Worm (Caenorhabditis elegans) whole organism, young adult: ENCODE results near the gene rnp-4.

ENCODE experiments used
- F33H1.4 ChIP-seq: fragments of 200-800 bp; sonication (Bioruptor generic); IDR thresholded peaks from 2 replicates; pipeline ENCODE4 v1.3.6; 2022; ENCODE audit warnings: missing genetic modification reagents, missing genetic modification characterization, missing compliant biosample characterization
- F37B4.10 ChIP-seq: fragments of 200-800 bp; sonication (Bioruptor generic); IDR thresholded peaks from 2 replicates; pipeline ENCODE4 v1.3.6; 2022; ENCODE audit warnings: missing genetic modification characterization, missing compliant biosample characterization
- F52B5.7 ChIP-seq: sonication (generic microtip); optimal IDR thresholded peaks from 2 replicates; lab custom pipeline; 2016; ENCODE audit warnings: mild to moderate bottlenecking, missing genetic modification characterization, missing compliant biosample characterization
- T26A5.8 ChIP-seq: sonication (generic microtip); optimal IDR thresholded peaks from 2 replicates; lab custom pipeline; 2016; ENCODE audit warnings: missing genetic modification characterization, missing compliant biosample characterization
- Y53F4B.3 ChIP-seq: fragments of 200-800 bp; sonication (Bioruptor generic); IDR thresholded peaks from 2 replicates; pipeline ENCODE4 v1.3.6; 2022; ENCODE audit warnings: missing genetic modification reagents, missing genetic modification characterization, missing compliant biosample characterization
- Y53G8AR.9 ChIP-seq: fragments of 200-800 bp; sonication (Bioruptor generic); conservative IDR thresholded peaks from 2 replicates; pipeline ENCODE4 v1.3.6; 2022; ENCODE audit warnings: missing genetic modification reagents, missing genetic modification characterization, missing compliant biosample characterization
- Y56A3A.18 ChIP-seq: fragments of 200-800 bp; sonication (Bioruptor generic); IDR thresholded peaks from 2 replicates; pipeline ENCODE4 v1.3.6; 2022; ENCODE audit warnings: missing genetic modification reagents, missing genetic modification characterization, missing compliant biosample characterization
- aptf-2 ChIP-seq: fragments of 200-800 bp; sonication (Bioruptor generic); conservative IDR thresholded peaks from 2 replicates; pipeline ENCODE4 v1.3.6; 2022; ENCODE audit warnings: missing genetic modification reagents, missing genetic modification characterization, missing compliant biosample characterization
- athp-1 ChIP-seq: sonication (generic microtip); optimal IDR thresholded peaks from 2 replicates; lab custom pipeline; 2017; ENCODE audit warnings: mild to moderate bottlenecking, missing genetic modification characterization, missing compliant biosample characterization
- attf-3 ChIP-seq: fragments of 200-800 bp; sonication (Bioruptor generic); conservative IDR thresholded peaks from 2 replicates; pipeline ENCODE4 v1.3.6; 2022; ENCODE audit warnings: missing genetic modification reagents, missing genetic modification characterization, missing compliant biosample characterization
- bed-2 ChIP-seq: fragments of 200-800 bp; sonication (Bioruptor generic); IDR thresholded peaks from 2 replicates; pipeline ENCODE4 v1.3.6; 2022; ENCODE audit warnings: missing genetic modification reagents, missing genetic modification characterization, missing compliant biosample characterization
- cebp-2 ChIP-seq: fragments of 200-800 bp; sonication (Bioruptor generic); IDR thresholded peaks from 2 replicates; pipeline ENCODE4 v1.3.6; 2022; ENCODE audit warnings: missing genetic modification characterization, missing compliant biosample characterization
- ceh-40 ChIP-seq: fragments of 200-800 bp; sonication (Bioruptor generic); IDR thresholded peaks from 2 replicates; pipeline ENCODE4 v1.3.6; 2022; ENCODE audit warnings: missing genetic modification characterization, missing compliant biosample characterization
- ceh-58 ChIP-seq: fragments of 200-800 bp; sonication (Bioruptor generic); IDR thresholded peaks from 2 replicates; pipeline ENCODE4 v1.3.6; 2022; ENCODE audit warnings: missing genetic modification characterization, missing compliant biosample characterization
- ceh-79 ChIP-seq: sonication (generic microtip); optimal IDR thresholded peaks from 2 replicates; lab custom pipeline; 2017; ENCODE audit warnings: mild to moderate bottlenecking, missing genetic modification characterization, missing compliant biosample characterization
- dpl-1 ChIP-seq: fragments of 150-350 bp; optimal IDR thresholded peaks from 2 replicates; lab custom pipeline; 2014; ENCODE audit warnings: missing biosample characterization, missing genetic modification reagents, missing genetic modification characterization
- efl-1 ChIP-seq: fragments of 150-350 bp; optimal IDR thresholded peaks from 2 replicates; lab custom pipeline; 2014; ENCODE audit warnings: missing biosample characterization, missing genetic modification reagents, missing genetic modification characterization
- egl-18 ChIP-seq: fragments of 200-800 bp; sonication (Bioruptor generic); IDR thresholded peaks from 2 replicates; pipeline ENCODE4 v1.3.6; 2022; ENCODE audit warnings: missing genetic modification reagents, missing genetic modification characterization, missing compliant biosample characterization
- egl-44 ChIP-seq: fragments of 200-800 bp; sonication (Bioruptor generic); IDR thresholded peaks from 2 replicates; pipeline ENCODE4 v1.3.6; 2022; ENCODE audit warnings: missing genetic modification reagents, missing genetic modification characterization, missing compliant biosample characterization
- ets-4 ChIP-seq: fragments of 200-800 bp; sonication (Bioruptor generic); optimal IDR thresholded peaks from 2 replicates; lab custom pipeline; 2018; ENCODE audit warnings: mild to moderate bottlenecking, missing genetic modification characterization, missing compliant biosample characterization
- hlh-26 ChIP-seq: fragments of 200-800 bp; sonication (Bioruptor generic); conservative IDR thresholded peaks from 2 replicates; pipeline ENCODE4 v1.3.6; 2022; ENCODE audit warnings: missing genetic modification reagents, missing genetic modification characterization, missing compliant biosample characterization
- hmg-20 ChIP-seq: fragments of 200-800 bp; sonication (Bioruptor generic); IDR thresholded peaks from 2 replicates; pipeline ENCODE4 v1.3.6; 2022; ENCODE audit warnings: missing genetic modification reagents, missing genetic modification characterization, missing compliant biosample characterization
- hrde-1 ChIP-seq: sonication (generic microtip); optimal IDR thresholded peaks from 2 replicates; lab custom pipeline; 2016; ENCODE audit warnings: missing genetic modification characterization, mild to moderate bottlenecking, missing compliant biosample characterization, moderate library complexity, missing genotype, missing genetic modification reagents, borderline replicate concordance
- let-526 ChIP-seq: fragments of 200-800 bp; sonication (Bioruptor generic); IDR thresholded peaks from 2 replicates; pipeline ENCODE4 v1.3.6; 2022; ENCODE audit warnings: missing genetic modification reagents, missing genetic modification characterization, missing compliant biosample characterization
- lin-40 ChIP-seq: sonication (generic microtip); optimal IDR thresholded peaks from 2 replicates; lab custom pipeline; 2016; ENCODE audit warnings: missing genetic modification characterization, mild to moderate bottlenecking, missing compliant biosample characterization, missing genotype, missing genetic modification reagents
- lsl-1 ChIP-seq: fragments of 200-800 bp; sonication (Bioruptor generic); optimal IDR thresholded peaks from 2 replicates; lab custom pipeline; 2018; ENCODE audit warnings: mild to moderate bottlenecking, missing genetic modification characterization, moderate library complexity, missing compliant biosample characterization
- madf-10 ChIP-seq: sonication (generic microtip); optimal IDR thresholded peaks from 2 replicates; lab custom pipeline; 2016; ENCODE audit warnings: mild to moderate bottlenecking, missing genetic modification characterization, missing compliant biosample characterization
- madf-6 ChIP-seq: fragments of 200-800 bp; sonication (Bioruptor generic); IDR thresholded peaks from 2 replicates; pipeline ENCODE4 v1.3.6; 2022; ENCODE audit warnings: missing genetic modification reagents, missing genetic modification characterization, missing compliant biosample characterization
- madf-8 ChIP-seq: fragments of 200-800 bp; sonication (Bioruptor generic); conservative IDR thresholded peaks from 2 replicates; pipeline ENCODE4 v1.3.6; 2022; ENCODE audit warnings: missing genetic modification reagents, missing genetic modification characterization, missing compliant biosample characterization
- mcd-1 ChIP-seq: fragments of 200-800 bp; sonication (Bioruptor generic); IDR thresholded peaks from 2 replicates; pipeline ENCODE4 v1.3.6; 2022; ENCODE audit warnings: missing genetic modification reagents, missing genetic modification characterization, missing compliant biosample characterization
- nhr-179 ChIP-seq: sonication (generic microtip); optimal IDR thresholded peaks from 2 replicates; lab custom pipeline; 2016; ENCODE audit warnings: mild to moderate bottlenecking, missing genetic modification characterization, missing compliant biosample characterization
- nhr-27 ChIP-seq: fragments of 200-800 bp; sonication (Bioruptor generic); optimal IDR thresholded peaks from 2 replicates; lab custom pipeline; 2018; ENCODE audit warnings: mild to moderate bottlenecking, missing genetic modification characterization, moderate library complexity, missing compliant biosample characterization
- sdz-38 ChIP-seq: sonication (generic microtip); optimal IDR thresholded peaks from 2 replicates; lab custom pipeline; 2016; ENCODE audit warnings: missing genotype, missing genetic modification characterization, missing compliant biosample characterization
- snpc-4 ChIP-seq, 5 experiments: fragments of 150-350 bp in 1 of 5; sonication (generic microtip) in 4 of 5; optimal IDR thresholded peaks; 2 replicates each; lab custom pipeline; 2014 to 2018; ENCODE audit warnings: missing genetic modification characterization in 5 of 5, missing biosample characterization in 3 of 5, antibody characterized with exemption in 2 of 5, mild to moderate bottlenecking in 2 of 5, missing compliant biosample characterization in 2 of 5, missing genotype in 2 of 5, moderate library complexity in 2 of 5, missing genetic modification reagents in 1 of 5
- xnd-1 ChIP-seq: sonication (generic microtip); optimal IDR thresholded peaks from 2 replicates; lab custom pipeline; 2016; ENCODE audit warnings: missing genotype, missing genetic modification reagents, missing genetic modification characterization, missing compliant biosample characterization
- ztf-22 ChIP-seq: fragments of 200-800 bp; sonication (Bioruptor generic); optimal IDR thresholded peaks from 2 replicates; lab custom pipeline; 2018; ENCODE audit warnings: mild to moderate bottlenecking, missing genetic modification characterization, moderate library complexity, missing compliant biosample characterization
- ztf-26 ChIP-seq: sonication (generic microtip); optimal IDR thresholded peaks from 2 replicates; lab custom pipeline; 2017; ENCODE audit warnings: missing genetic modification characterization, missing compliant biosample characterization
- ztf-28 ChIP-seq: fragments of 200-800 bp; sonication (Bioruptor generic); IDR thresholded peaks from 2 replicates; pipeline ENCODE4 v1.3.6; 2022; ENCODE audit warnings: missing genetic modification reagents, missing genetic modification characterization, missing compliant biosample characterization
- ztf-3 ChIP-seq: fragments of 200-800 bp; sonication (Bioruptor generic); optimal IDR thresholded peaks from 2 replicates; lab custom pipeline; 2018; ENCODE audit warnings: mild to moderate bottlenecking, missing genetic modification characterization, missing compliant biosample characterization
- ztf-6 ChIP-seq: fragments of 200-800 bp; sonication (Bioruptor generic); IDR thresholded peaks from 2 replicates; pipeline ENCODE4 v1.3.6; 2022; ENCODE audit warnings: missing genetic modification reagents, missing genetic modification characterization, missing compliant biosample characterization

rnp-4 gene

ce11 chrIII:4439493-4439983 is 33.5 kb downstream of the rnp-4 start, which contains the start of gene C28A5.2:
TSS of gene C28A5.2 (minus strand) at chrIII:4439543.
- TF ChIP-seq Y53G8AR.9 (no peak), F33H1.4 (GFP tag; lab: Robert Waterston, UW) (peak; percentile 79), attf-3 (GFP tag; lab: Robert Waterston, UW) (no peak), madf-6 (peak; percentile 91), ceh-58 (GFP tag; lab: Robert Waterston, UW) (no peak), egl-18 (GFP tag; lab: Robert Waterston, UW) (no peak), hlh-26 (GFP tag; lab: Robert Waterston, UW) (no peak), athp-1 (tag; lab: Kevin White, UChicago) (no peak), xnd-1 (tag; lab: Kevin White, UChicago) (peak; percentile 62), hrde-1 (no peak), nhr-179 (tag; lab: Kevin White, UChicago) (no peak), ceh-79 (no peak), ztf-26 (tag; lab: Kevin White, UChicago) (no peak), ztf-28 (GFP tag; lab: Robert Waterston, UW) (no peak), madf-8 (peak; percentile 90), sdz-38 (no peak), lsl-1 (peak; percentile 76), dpl-1 (GFP tag; lab: Kevin White, UChicago) (no peak), ztf-3 (no peak)

ce11 chrIII:4441781-4442180 is 35.7 kb downstream of the rnp-4 start, which contains the start of gene nex-3:
TSS of gene nex-3 (plus strand) at chrIII:4442081.
- TF ChIP-seq madf-10 (tag; lab: Kevin White, UChicago) (no peak), egl-44 (GFP tag; lab: Robert Waterston, UW) (no peak), ztf-22 (GFP tag; lab: Kevin White, UChicago) (no peak), bed-2 (no peak), hrde-1 (no peak), snpc-4 (GFP tag; optimal IDR thresholded peaks at IDR 0.05; lab: Kevin White, UChicago) (no peak), snpc-4 (tag; optimal IDR thresholded peaks at IDR 0.05; lab: Kevin White, UChicago) (no peak), efl-1 (GFP tag; lab: Kevin White, UChicago) (no peak), ztf-6 (GFP tag; lab: Robert Waterston, UW) (no peak), T26A5.8 (no peak), F52B5.7 (tag; lab: Kevin White, UChicago) (no peak), nhr-27 (tag; lab: Kevin White, UChicago) (no peak), aptf-2 (GFP tag; lab: Robert Waterston, UW) (no peak), Y56A3A.18 (no peak), lin-40 (tag; lab: Kevin White, UChicago) (no peak), F33H1.4 (GFP tag; lab: Robert Waterston, UW) (no peak), ets-4 (GFP tag; lab: Kevin White, UChicago) (no peak), Y53F4B.3 (GFP tag; lab: Robert Waterston, UW) (no peak)

ce11 chrIII:4444492-4444891 is 38.4 kb downstream of the rnp-4 start:
- no peak for TF ChIP-seq F37B4.10 (GFP tag; lab: Robert Waterston, UW)
- TF ChIP-seq ceh-40 = no peak
- no peak for TF ChIP-seq sdz-38
- no peak for TF ChIP-seq let-526 (GFP tag; lab: Robert Waterston, UW)
- no peak for TF ChIP-seq mcd-1 (GFP tag; lab: Robert Waterston, UW)
- no peak for TF ChIP-seq ceh-58 (GFP tag; lab: Robert Waterston, UW)
- no peak for TF ChIP-seq cebp-2 (GFP tag; lab: Robert Waterston, UW)
- no peak for TF ChIP-seq hmg-20 (GFP tag; lab: Robert Waterston, UW)
- TF ChIP-seq, all 124 proteins: peak for 0
